Worm (Caenorhabditis elegans): ENCODE data around the gene Y47D3A.34.
A peak's percentile ranks its signal among the peaks of the same experiment; 100 is the strongest.

Gene Y47D3A.34

ce11 chrIII:11218150-11218841 is 16.4 kb downstream of the Y47D3A.34 start, which contains the start of the genes tbx-34 and wht-8:
Gene tbx-34 (minus strand): TSS chrIII:11218250.
Gene wht-8 (plus strand): TSS chrIII:11218791.
- TF ChIP-seq ham-2 (GFP tag; optimal IDR thresholded peaks at IDR 0.05) (no peak), nhr-12 (tag; optimal IDR thresholded peaks at IDR 0.05) (no peak), M03D4.4 (tag; optimal IDR thresholded peaks at IDR 0.05) (no peak), elt-3 (tag; optimal IDR thresholded peaks at IDR 0.05) (no peak), nhr-76 (tag; optimal IDR thresholded peaks at IDR 0.05) (no peak), cnd-1 (tag; optimal IDR thresholded peaks at IDR 0.05) (no peak), snpc-4 (tag; optimal IDR thresholded peaks at IDR 0.05) (no peak), ceh-43 (GFP tag; optimal IDR thresholded peaks at IDR 0.05) (no peak), tbx-8 (GFP tag; optimal IDR thresholded peaks at IDR 0.05) (no peak), ceh-83 (GFP tag; optimal IDR thresholded peaks at IDR 0.05) (no peak), unc-39 (tag; optimal IDR thresholded peaks at IDR 0.05) (no peak), mls-2 (tag; optimal IDR thresholded peaks at IDR 0.05) (no peak), nhr-28 (tag; optimal IDR thresholded peaks at IDR 0.05) (no peak), bed-3 (GFP tag; optimal IDR thresholded peaks at IDR 0.05) (no peak), elt-1 (tag; optimal IDR thresholded peaks at IDR 0.05; ENCODE audit: borderline replicate concordance, insufficient read depth) (no peak), mab-5 (tag; optimal IDR thresholded peaks at IDR 0.05) (no peak)

DNA sequence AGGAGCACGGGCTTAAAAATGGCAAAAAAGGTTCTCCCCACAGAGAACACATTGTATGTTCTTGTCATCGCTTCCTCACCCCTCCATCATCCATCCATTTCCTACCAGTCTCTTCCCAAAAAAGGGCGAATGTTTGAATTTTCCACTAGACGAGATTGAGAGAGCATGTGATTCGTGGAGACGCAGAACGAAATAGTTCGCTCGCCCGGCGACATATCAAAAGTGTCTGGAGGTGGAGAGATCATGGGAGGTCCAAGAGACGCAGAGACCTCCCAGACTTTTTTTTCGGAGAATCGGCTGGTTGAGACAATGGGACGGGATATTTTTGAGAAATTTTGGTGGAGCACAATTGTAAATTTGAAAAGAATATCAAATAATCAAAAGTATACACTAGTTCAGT is 26.3 kb downstream of the Y47D3A.34 start:
- no peak for TF ChIP-seq hlh-1 (tag; optimal IDR thresholded peaks at IDR 0.05)
- TF ChIP-seq nhr-12 (tag; optimal IDR thresholded peaks at IDR 0.05) = no peak
- TF ChIP-seq ztf-11 (tag; optimal IDR thresholded peaks at IDR 0.05) = no peak
- no peak for TF ChIP-seq nhr-28 (tag; optimal IDR thresholded peaks at IDR 0.05)
- no peak for TF ChIP-seq zip-8 (tag; optimal IDR thresholded peaks at IDR 0.05)
- TF ChIP-seq lin-13 (tag; optimal IDR thresholded peaks at IDR 0.05) = no peak
- TF ChIP-seq cnd-1 (tag; optimal IDR thresholded peaks at IDR 0.05) = no peak
- TF ChIP-seq mep-1 (tag; optimal IDR thresholded peaks at IDR 0.05) = no peak
- TF ChIP-seq blmp-1 (tag; optimal IDR thresholded peaks at IDR 0.05) = no peak
- TF ChIP-seq elt-1 (tag; optimal IDR thresholded peaks at IDR 0.05; ENCODE audit: borderline replicate concordance, insufficient read depth) = no peak
- TF ChIP-seq ces-1 (GFP tag; optimal IDR thresholded peaks at IDR 0.05) = no peak
- TF ChIP-seq unc-120 (tag; optimal IDR thresholded peaks at IDR 0.05; ENCODE audit: poor library complexity, severe bottlenecking) = no peak
- no peak for TF ChIP-seq nhr-76 (tag; optimal IDR thresholded peaks at IDR 0.05)
- TF ChIP-seq drap-1 (GFP tag; optimal IDR thresholded peaks at IDR 0.05) = no peak
- TF ChIP-seq flh-1 (GFP tag; optimal IDR thresholded peaks at IDR 0.05) = no peak
- no peak for TF ChIP-seq snpc-4 (tag; optimal IDR thresholded peaks at IDR 0.05)
- no peak for TF ChIP-seq ceh-43 (GFP tag; optimal IDR thresholded peaks at IDR 0.05)
- no peak for TF ChIP-seq nhr-237 (tag; optimal IDR thresholded peaks at IDR 0.05)
- TF ChIP-seq lsy-2 (tag; optimal IDR thresholded peaks at IDR 0.05) = no peak
- no peak for TF ChIP-seq tbx-8 (GFP tag; optimal IDR thresholded peaks at IDR 0.05)

ce11 chrIII:11207825-11208224 is 26.8 kb downstream of the Y47D3A.34 start:
- no peak for TF ChIP-seq ces-1 (GFP tag; optimal IDR thresholded peaks at IDR 0.05)
- TF ChIP-seq ham-2 (GFP tag; optimal IDR thresholded peaks at IDR 0.05) = peak; percentile 8
- TF ChIP-seq snpc-4 (tag; optimal IDR thresholded peaks at IDR 0.05) = no peak
- no peak for TF ChIP-seq M03D4.4 (tag; optimal IDR thresholded peaks at IDR 0.05)
- no peak for TF ChIP-seq drap-1 (GFP tag; optimal IDR thresholded peaks at IDR 0.05)

DNA sequence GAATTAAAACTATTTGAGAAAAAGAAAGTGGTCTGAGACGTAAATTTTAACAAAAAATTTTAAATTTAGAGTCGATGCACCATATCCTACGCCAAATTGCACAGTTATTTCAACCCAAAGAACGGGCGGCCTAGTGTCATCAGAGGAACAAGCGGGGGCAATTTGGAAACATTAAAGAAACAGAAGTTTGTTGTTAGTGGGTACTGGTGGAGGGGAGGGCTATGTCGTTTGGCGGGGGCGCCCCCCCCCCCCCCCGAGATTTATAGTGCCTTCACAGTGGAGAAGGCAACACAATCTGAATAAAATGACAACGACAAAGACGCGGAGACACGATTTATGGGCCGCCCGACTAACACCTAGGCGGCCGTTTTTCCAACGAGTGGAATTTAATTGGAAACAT is 27.8 kb downstream of the Y47D3A.34 start:
- TF ChIP-seq cnd-1 (tag; optimal IDR thresholded peaks at IDR 0.05) (no peak), ceh-83 (GFP tag; optimal IDR thresholded peaks at IDR 0.05) (no peak), pha-4 (tag; optimal IDR thresholded peaks at IDR 0.05) (no peak), drap-1 (GFP tag; optimal IDR thresholded peaks at IDR 0.05) (no peak), nhr-76 (tag; optimal IDR thresholded peaks at IDR 0.05) (no peak), nhr-12 (tag; optimal IDR thresholded peaks at IDR 0.05) (no peak), unc-120 (tag; optimal IDR thresholded peaks at IDR 0.05; ENCODE audit: poor library complexity, severe bottlenecking) (no peak), mls-2 (tag; optimal IDR thresholded peaks at IDR 0.05) (no peak), bed-3 (GFP tag; optimal IDR thresholded peaks at IDR 0.05) (no peak), hlh-1 (tag; optimal IDR thresholded peaks at IDR 0.05) (no peak), nhr-28 (tag; optimal IDR thresholded peaks at IDR 0.05) (no peak), blmp-1 (tag; optimal IDR thresholded peaks at IDR 0.05) (no peak), ceh-39 (tag; optimal IDR thresholded peaks at IDR 0.05) (no peak), sptf-1 (tag; optimal IDR thresholded peaks at IDR 0.05) (no peak), nhr-2 (tag; optimal IDR thresholded peaks at IDR 0.05) (no peak), zip-8 (tag; optimal IDR thresholded peaks at IDR 0.05) (no peak), flh-1 (GFP tag; optimal IDR thresholded peaks at IDR 0.05) (no peak), elt-1 (tag; optimal IDR thresholded peaks at IDR 0.05; ENCODE audit: borderline replicate concordance, insufficient read depth) (no peak), unc-62 (GFP tag; optimal IDR thresholded peaks at IDR 0.05) (no peak), lin-32 (GFP tag; optimal IDR thresholded peaks at IDR 0.05) (no peak)
